Fruit fly (Drosophila melanogaster) whole organism, embryonic: Measurements from ENCODE around the gene CG7276.

Experiments
- CG11723 ChIP-seq: fragments of 200-800 bp; sonication (Bioruptor generic); optimal IDR thresholded peaks from 2 replicates; lab custom pipeline; 2017; ENCODE audit warnings: missing biosample characterization, mild to moderate bottlenecking, missing genetic modification characterization
- CG12236 ChIP-seq: fragments of 200-800 bp; sonication (Bioruptor generic); optimal IDR thresholded peaks from 2 replicates; lab custom pipeline; 2016; ENCODE audit warnings: missing biosample characterization, missing genetic modification characterization
- CG12942 ChIP-seq: fragments of 200-800 bp; sonication (Bioruptor generic); optimal IDR thresholded peaks from 3 replicates; lab custom pipeline; 2016; ENCODE audit warnings: missing biosample characterization, missing genetic modification characterization
- CG14014 ChIP-seq: fragments of 200-800 bp; sonication (Bioruptor generic); IDR thresholded peaks from 2 replicates; pipeline ENCODE4 v1.3.6; 2022; ENCODE audit warnings: missing biosample characterization, missing genetic modification characterization
- CG15514 ChIP-seq: fragments of 200-800 bp; sonication (Bioruptor generic); optimal IDR thresholded peaks from 3 replicates; lab custom pipeline; 2017; ENCODE audit warnings: missing biosample characterization, missing genetic modification characterization, mild to moderate bottlenecking, moderate library complexity, missing genetic modification reagents
- CG17186 ChIP-seq: fragments of 200-800 bp; sonication (Bioruptor generic); optimal IDR thresholded peaks from 3 replicates; lab custom pipeline; 2017; ENCODE audit warnings: missing biosample characterization, missing genetic modification reagents, missing genetic modification characterization
- CG18599 ChIP-seq: fragments of 200-800 bp; sonication (Bioruptor generic); optimal IDR thresholded peaks from 3 replicates; lab custom pipeline; 2017; ENCODE audit warnings: missing biosample characterization, missing genetic modification characterization, mild to moderate bottlenecking, moderate library complexity, missing genetic modification reagents
- CG2712 ChIP-seq: fragments of 200-800 bp; optimal IDR thresholded peaks from 3 replicates; lab custom pipeline; 2019; ENCODE audit warnings: missing biosample characterization, mild to moderate bottlenecking, missing genetic modification characterization, moderate library complexity
- CG3163 ChIP-seq: fragments of 200-800 bp; sonication (Bioruptor generic); optimal IDR thresholded peaks from 3 replicates; lab custom pipeline; 2016; ENCODE audit warnings: missing biosample characterization, missing genetic modification characterization
- CG33557 ChIP-seq: fragments of 200-800 bp; sonication (Bioruptor generic); optimal IDR thresholded peaks from 2 replicates; lab custom pipeline; 2019; ENCODE audit warnings: missing biosample characterization, mild to moderate bottlenecking, missing genetic modification characterization, moderate library complexity
- CG34224 ChIP-seq: fragments of 200-800 bp; sonication (Bioruptor generic); IDR thresholded peaks from 3 replicates; pipeline ENCODE4 v1.3.6; 2022; ENCODE audit warnings: missing biosample characterization, missing genetic modification characterization; ENCODE audit not compliant: partially characterized antibody
- CG3726 ChIP-seq: fragments of 200-800 bp; sonication (Bioruptor generic); IDR thresholded peaks from 3 replicates; pipeline ENCODE4, ENCODE4 v1.3.6; 2022; ENCODE audit warnings: missing biosample characterization, missing genetic modification characterization
- CG42726 ChIP-seq: fragments of 200-800 bp; sonication (Bioruptor generic); IDR thresholded peaks from 2 replicates; pipeline ENCODE4 v1.3.6; 2022; ENCODE audit warnings: missing biosample characterization, missing genetic modification characterization; ENCODE audit not compliant: partially characterized antibody
- CG6175 ChIP-seq: fragments of 200-800 bp; sonication (Bioruptor generic); IDR thresholded peaks from 3 replicates; pipeline ENCODE4 v1.3.6; 2022; ENCODE audit warnings: missing biosample characterization, missing genetic modification characterization
- CG6654 ChIP-seq: fragments of 200-800 bp; sonication (Bioruptor generic); optimal IDR thresholded peaks from 2 replicates; lab custom pipeline; 2017; ENCODE audit warnings: missing biosample characterization, mild to moderate bottlenecking, missing genetic modification characterization
- CG6765 ChIP-seq: fragments of 200-800 bp; sonication (Bioruptor generic); optimal IDR thresholded peaks from 3 replicates; lab custom pipeline; 2017; ENCODE audit warnings: missing biosample characterization, mild to moderate bottlenecking, missing genetic modification characterization
- CG7928 ChIP-seq: fragments of 200-800 bp; sonication (Bioruptor generic); optimal IDR thresholded peaks from 2 replicates; lab custom pipeline; 2017; ENCODE audit warnings: missing biosample characterization, mild to moderate bottlenecking, missing genetic modification characterization
- CG7963 ChIP-seq: fragments of 200-800 bp; sonication (Bioruptor generic); IDR thresholded peaks from 3 replicates; pipeline ENCODE4 v1.3.6; 2022; ENCODE audit warnings: missing biosample characterization, missing genetic modification characterization; ENCODE audit not compliant: partially characterized antibody
- CG8924 ChIP-seq: fragments of 200-800 bp; optimal IDR thresholded peaks from 3 replicates; lab custom pipeline; 2019; ENCODE audit warnings: missing biosample characterization, mild to moderate bottlenecking, missing genetic modification characterization, moderate library complexity
- Chrac-16 ChIP-seq: fragments of 200-800 bp; sonication (Bioruptor generic); optimal IDR thresholded peaks from 3 replicates; lab custom pipeline; 2016; ENCODE audit warnings: missing biosample characterization, missing genetic modification characterization
- D ChIP-seq, 2 experiments: fragments of 200-800 bp in 1 of 2; fragments of >200 bp in 1 of 2; sonication (Bioruptor generic) in 1 of 2; optimal IDR thresholded peaks; 2 replicates in 1 of 2; 3 replicates in 1 of 2; lab custom pipeline; 2017; ENCODE audit warnings: mild to moderate bottlenecking in 1 of 2, missing biosample characterization in 1 of 2, missing genetic modification characterization in 1 of 2, missing genetic modification reagents in 1 of 2
- Dbx ChIP-seq: fragments of 200-800 bp; sonication (Bioruptor generic); IDR thresholded peaks from 3 replicates; pipeline ENCODE4 v1.3.6; 2022; ENCODE audit warnings: missing biosample characterization, missing genetic modification characterization
- Deaf1 ChIP-seq: fragments of 200-800 bp; optimal IDR thresholded peaks from 3 replicates; lab custom pipeline; 2019; ENCODE audit warnings: missing biosample characterization, mild to moderate bottlenecking, missing genetic modification characterization, moderate library complexity
- Eip74EF ChIP-seq, 2 experiments: fragments of 200-800 bp in 1 of 2; fragments of >200 bp in 1 of 2; sonication (Bioruptor generic) in 1 of 2; optimal IDR thresholded peaks; 2 replicates each; lab custom pipeline; 2017 to 2019; ENCODE audit warnings: missing biosample characterization in 2 of 2, missing genetic modification characterization in 2 of 2, mild to moderate bottlenecking in 1 of 2, moderate library complexity in 1 of 2
- Lim3 ChIP-seq: fragments of 200-800 bp; sonication (Bioruptor generic); IDR thresholded peaks from 2 replicates; pipeline ENCODE4 v1.3.6; 2022; ENCODE audit warnings: missing biosample characterization, missing genetic modification characterization
- Mad ChIP-seq: fragments of 200-800 bp; sonication (Bioruptor generic); optimal IDR thresholded peaks from 2 replicates; lab custom pipeline; 2016; ENCODE audit warnings: missing biosample characterization, missing genetic modification characterization
- Ptx1 ChIP-seq: fragments of 200-800 bp; sonication (Bioruptor generic); IDR thresholded peaks from 2 replicates; pipeline ENCODE4 v1.3.6; 2022; ENCODE audit warnings: missing biosample characterization, missing genetic modification characterization
- Rx ChIP-seq: fragments of 200-800 bp; sonication (Bioruptor generic); IDR thresholded peaks from 2 replicates; pipeline ENCODE4 v1.3.6; 2022; ENCODE audit warnings: missing biosample characterization, missing genetic modification characterization
- Ssrp ChIP-seq: fragments of 200-800 bp; sonication (Bioruptor generic); optimal IDR thresholded peaks from 2 replicates; lab custom pipeline; 2018; ENCODE audit warnings: missing biosample characterization, mild to moderate bottlenecking, missing genetic modification characterization, moderate library complexity
- TFAM ChIP-seq: fragments of 200-800 bp; sonication (Bioruptor generic); optimal IDR thresholded peaks from 2 replicates; lab custom pipeline; 2017; ENCODE audit warnings: missing biosample characterization, missing genetic modification characterization, inconsistent platforms
- Vsx1 ChIP-seq: fragments of 200-800 bp; sonication (Bioruptor generic); optimal IDR thresholded peaks from 2 replicates; lab custom pipeline; 2017; ENCODE audit warnings: missing biosample characterization, mild to moderate bottlenecking, missing genetic modification characterization, missing genetic modification reagents
- ase ChIP-seq: fragments of 200-800 bp; sonication (Bioruptor generic); IDR thresholded peaks from 3 replicates; pipeline ENCODE4 v1.3.6; 2022; ENCODE audit warnings: missing biosample characterization, missing genetic modification characterization
- bab2 ChIP-seq: fragments of 200-800 bp; sonication (Bioruptor generic); optimal IDR thresholded peaks from 2 replicates; lab custom pipeline; 2016; ENCODE audit warnings: missing biosample characterization, missing genetic modification characterization
- caup ChIP-seq: fragments of 200-800 bp; sonication (Bioruptor generic); optimal IDR thresholded peaks from 3 replicates; lab custom pipeline; 2017; ENCODE audit warnings: missing biosample characterization, mild to moderate bottlenecking, missing genetic modification characterization, moderate library complexity; ENCODE audit not compliant: severe bottlenecking
- dimm ChIP-seq: fragments of 200-800 bp; sonication (Bioruptor generic); IDR thresholded peaks from 2 replicates; pipeline ENCODE4 v1.3.6; 2022; ENCODE audit warnings: missing biosample characterization, missing genetic modification characterization
- gcm2 ChIP-seq: fragments of 200-800 bp; sonication (Bioruptor generic); optimal IDR thresholded peaks from 2 replicates; lab custom pipeline; 2016; ENCODE audit warnings: missing biosample characterization, missing genetic modification characterization
- gfzf ChIP-seq: fragments of 200-800 bp; sonication (Bioruptor generic); optimal IDR thresholded peaks from 2 replicates; lab custom pipeline; 2016; ENCODE audit warnings: missing biosample characterization, mild to moderate bottlenecking, missing genetic modification characterization, moderate library complexity
- kah ChIP-seq: fragments of 200-800 bp; sonication (Bioruptor generic); optimal IDR thresholded peaks from 2 replicates; lab custom pipeline; 2018; ENCODE audit warnings: missing biosample characterization, mild to moderate bottlenecking, missing genetic modification characterization
- klu ChIP-seq: fragments of 200-800 bp; sonication (Bioruptor generic); IDR thresholded peaks from 2 replicates; pipeline ENCODE4 v1.3.6; 2022; ENCODE audit warnings: missing biosample characterization, missing genetic modification characterization
- lmd ChIP-seq: fragments of 200-800 bp; sonication (Bioruptor generic); IDR thresholded peaks from 2 replicates; pipeline ENCODE4 v1.3.6; 2022; ENCODE audit warnings: missing biosample characterization, missing genetic modification characterization
- org-1 ChIP-seq: fragments of 200-800 bp; sonication (Bioruptor generic); optimal IDR thresholded peaks from 2 replicates; lab custom pipeline; 2017; ENCODE audit warnings: missing biosample characterization, missing genetic modification characterization
- pita ChIP-seq: fragments of 200-800 bp; sonication (Bioruptor generic); optimal IDR thresholded peaks from 2 replicates; lab custom pipeline; 2017; ENCODE audit warnings: missing biosample characterization, mild to moderate bottlenecking, missing genetic modification characterization
- sc ChIP-seq, 3 experiments: fragments of >200 bp in 2 of 3; fragments of 200-800 bp in 1 of 3; sonication (Bioruptor generic) in 1 of 3; optimal IDR thresholded peaks; 2 replicates in 2 of 3; 3 replicates in 1 of 3; lab custom pipeline; 2017; ENCODE audit warnings: mild to moderate bottlenecking in 1 of 3, missing biosample characterization in 1 of 3, missing genetic modification characterization in 1 of 3, missing genetic modification reagents in 1 of 3
- sens ChIP-seq: fragments of 200-800 bp; sonication (Bioruptor generic); peaks from one replicate; lab custom pipeline; 2016; ENCODE audit warnings: missing biosample characterization, missing genetic modification characterization
- sna ChIP-seq: fragments of 200-800 bp; sonication (Bioruptor generic); IDR thresholded peaks from 2 replicates; pipeline ENCODE4 v1.3.6; 2022; ENCODE audit warnings: missing biosample characterization, missing genetic modification characterization; ENCODE audit not compliant: partially characterized antibody
- so ChIP-seq: fragments of 200-800 bp; sonication (Bioruptor generic); IDR thresholded peaks from 3 replicates; pipeline ENCODE4 v1.3.6; 2022; ENCODE audit warnings: missing biosample characterization, missing genetic modification characterization
- sob ChIP-seq: fragments of 200-800 bp; sonication (Bioruptor generic); IDR thresholded peaks from 2 replicates; pipeline ENCODE4 v1.3.6; 2022; ENCODE audit warnings: missing biosample characterization, missing genetic modification characterization
- usp ChIP-seq: fragments of >200 bp; optimal IDR thresholded peaks from 2 replicates; lab custom pipeline; 2017; ENCODE audit warnings: missing biosample characterization, missing genetic modification characterization

The CG7276 gene

dm6 chr3L:15533402-15534129 lies 35.6 kb downstream of the CG7276 start (continued):
- TF ChIP-seq CG12236 (GFP tag; lab: Kevin White, UChicago) = peak; percentile 35
- TF ChIP-seq CG6175 (GFP tag; lab: Robert Waterston, UW) = no peak
- TF ChIP-seq kah (GFP tag; lab: Kevin White, UChicago) = no peak
- TF ChIP-seq Mad (GFP tag; lab: Kevin White, UChicago) = no peak
- no peak; the same call in 1 of the 2 replicates for TF ChIP-seq sob
- TF ChIP-seq CG6654 (GFP tag; lab: Kevin White, UChicago) = no peak
- peak; percentile 33 for TF ChIP-seq bab2 (GFP tag; lab: Kevin White, UChicago)
- TF ChIP-seq CG12942 (GFP tag; lab: Kevin White, UChicago) = no peak
- peak; percentile 16; the same call in 1 of the 2 replicates for TF ChIP-seq lmd (GFP tag; lab: Robert Waterston, UW)
- peak; percentile 71; the same call in 2 of the 3 replicates for TF ChIP-seq so (GFP tag; lab: Robert Waterston, UW)
- TF ChIP-seq Vsx1 = no peak
- TF ChIP-seq D (optimal IDR thresholded peaks at IDR 0.05; lab: Kevin White, UChicago) = no peak
- TF ChIP-seq D (GFP tag; optimal IDR thresholded peaks at IDR 0.05; lab: Kevin White, UChicago) = no peak
- peak; percentile 43 for TF ChIP-seq CG8924 (tag; lab: Kevin White, UChicago)
- TF ChIP-seq gcm2 = no peak
- TF ChIP-seq CG34224 (GFP tag; lab: Robert Waterston, UW) = no peak
- TF ChIP-seq CG3163 (GFP tag; lab: Kevin White, UChicago) = peak; percentile 16
- TF ChIP-seq CG6765 (GFP tag; lab: Kevin White, UChicago) = no peak
- peak; percentile 63 for TF ChIP-seq CG2712 (tag; lab: Kevin White, UChicago)
- TF ChIP-seq Dbx = no peak; the same call in 2 of the 3 replicates
- peak; percentile 84 for TF ChIP-seq sens (GFP tag; lab: Kevin White, UChicago)
- TF ChIP-seq CG7963 (GFP tag; lab: Robert Waterston, UW) = no peak
- no peak for TF ChIP-seq CG14014 (GFP tag; lab: Robert Waterston, UW)
- TF ChIP-seq dimm (GFP tag; lab: Robert Waterston, UW) = no peak
- no peak for TF ChIP-seq CG42726
- no peak for TF ChIP-seq pita
- TF ChIP-seq Ssrp (tag; lab: Kevin White, UChicago) = peak; percentile 40
- no peak for TF ChIP-seq caup
- peak; percentile 30 for TF ChIP-seq CG17186 (GFP tag; lab: Kevin White, UChicago)
- TF ChIP-seq Rx (GFP tag; lab: Robert Waterston, UW) = peak; percentile 35
- no peak for TF ChIP-seq sna (GFP tag; lab: Robert Waterston, UW)
- 0 out of 3 replicates have a peak, but pooled peaks have one; percentile 58 for TF ChIP-seq CG3726 (GFP tag; lab: Robert Waterston, UW)
- TF ChIP-seq org-1 = peak; percentile 8
- no peak for TF ChIP-seq klu
- TF ChIP-seq Deaf1 (tag; lab: Kevin White, UChicago) = no peak
- peak; percentile 34 for TF ChIP-seq CG33557 (GFP tag; lab: Kevin White, UChicago)
- no peak for TF ChIP-seq CG7928
- no peak for TF ChIP-seq gfzf (GFP tag; lab: Kevin White, UChicago)
- peak; percentile 36; the same call in 1 of the 2 replicates for TF ChIP-seq Ptx1
- no peak for TF ChIP-seq CG11723
- peak; percentile 30 for TF ChIP-seq Chrac-16 (GFP tag; lab: Kevin White, UChicago)
- no peak for TF ChIP-seq ase (GFP tag; lab: Robert Waterston, UW)
- no peak for TF ChIP-seq TFAM
- no peak for TF ChIP-seq sc (optimal IDR thresholded peaks at IDR 0.05; lab: Kevin White, UChicago)
- TF ChIP-seq sc (GFP tag; optimal IDR thresholded peaks at IDR 0.05; lab: Kevin White, UChicago) = no peak
- TF ChIP-seq Eip74EF (GFP tag; optimal IDR thresholded peaks at IDR 0.05; lab: Kevin White, UChicago) = peak in 1 of 2 experiments; percentile 49
- no peak for TF ChIP-seq Lim3 (GFP tag; lab: Robert Waterston, UW)
- TF ChIP-seq usp (GFP tag; lab: Kevin White, UChicago) = no peak
- TF ChIP-seq CG18599 = peak; percentile 35
- TF ChIP-seq CG15514 = no peak
